Worm (Caenorhabditis elegans) whole organism, L1 larva: ENCODE measurements around the gene srh-192.
A peak's percentile ranks its signal among the peaks of the same experiment; 100 is the strongest.

Source experiments
- C34B4.2 ChIP-seq: sonication (generic microtip); optimal IDR thresholded peaks from 2 replicates; lab custom pipeline; 2017; ENCODE audit warnings: mild to moderate bottlenecking, missing genetic modification characterization, missing compliant biosample characterization
- F16B12.6 ChIP-seq: fragments of 150-350 bp; optimal IDR thresholded peaks from 2 replicates; lab custom pipeline; 2014; ENCODE audit warnings: missing biosample characterization, missing genetic modification characterization
- Y116A8C.19 ChIP-seq: sonication (generic microtip); optimal IDR thresholded peaks from 2 replicates; lab custom pipeline; 2016; ENCODE audit warnings: missing compliant biosample characterization, missing genetic modification characterization, borderline replicate concordance
- aha-1 ChIP-seq: fragments of 150-350 bp; optimal IDR thresholded peaks from 2 replicates; lab custom pipeline; 2014; ENCODE audit warnings: missing biosample characterization, missing genetic modification characterization
- alr-1 ChIP-seq: fragments of 200-800 bp; sonication (Bioruptor generic); optimal IDR thresholded peaks from 2 replicates; lab custom pipeline; 2018; ENCODE audit warnings: borderline replicate concordance, mild to moderate bottlenecking, missing genetic modification characterization, missing compliant biosample characterization
- aly-2 ChIP-seq: fragments of 150-350 bp; optimal IDR thresholded peaks from 2 replicates; lab custom pipeline; 2014; ENCODE audit warnings: missing biosample characterization, missing genetic modification characterization
- ceh-82 ChIP-seq, 3 experiments: fragments of 150-350 bp in 1 of 3; sonication (generic microtip) in 2 of 3; optimal IDR thresholded peaks; 2 replicates each; lab custom pipeline; 2014 to 2017; ENCODE audit warnings: missing biosample characterization in 3 of 3, missing genetic modification characterization in 3 of 3
- ces-1 ChIP-seq: fragments of 150-350 bp; optimal IDR thresholded peaks from 2 replicates; lab custom pipeline; 2014; ENCODE audit warnings: missing biosample characterization, missing genetic modification reagents, missing genetic modification characterization
- egl-27 ChIP-seq, 2 experiments: fragments of 150-350 bp in 1 of 2; sonication (generic microtip); optimal IDR thresholded peaks; 3 replicates each; lab custom pipeline; 2017 to 2018; ENCODE audit warnings: missing biosample characterization in 2 of 2, missing genetic modification characterization in 2 of 2, missing genetic modification reagents in 2 of 2
- fkh-4 ChIP-seq: sonication (generic microtip); optimal IDR thresholded peaks from 2 replicates; lab custom pipeline; 2016; ENCODE audit warnings: missing compliant biosample characterization, missing genetic modification characterization, borderline replicate concordance
- fkh-8 ChIP-seq: sonication (generic microtip); optimal IDR thresholded peaks from 2 replicates; lab custom pipeline; 2016; ENCODE audit warnings: mild to moderate bottlenecking, missing genetic modification characterization, missing compliant biosample characterization
- fos-1 ChIP-seq: fragments of 150-350 bp; optimal IDR thresholded peaks from 2 replicates; lab custom pipeline; 2014; ENCODE audit warnings: missing biosample characterization, missing genetic modification characterization
- grh-1 ChIP-seq: fragments of 200-800 bp; sonication (Bioruptor generic); IDR thresholded peaks from 2 replicates; pipeline ENCODE4 v1.3.6; 2022; ENCODE audit warnings: missing genetic modification reagents, missing genetic modification characterization, missing compliant biosample characterization
- hpl-2 ChIP-seq: fragments of 150-350 bp; optimal IDR thresholded peaks from 2 replicates; lab custom pipeline; 2014; ENCODE audit warnings: missing biosample characterization, missing genetic modification reagents, missing genetic modification characterization
- irx-1 ChIP-seq: sonication (generic microtip); optimal IDR thresholded peaks from 2 replicates; lab custom pipeline; 2016; ENCODE audit warnings: missing genetic modification characterization, missing compliant biosample characterization
- isw-1 ChIP-seq: fragments of 200-800 bp; sonication (Bioruptor generic); IDR thresholded peaks from 2 replicates; pipeline ENCODE4 v1.3.6; 2022; ENCODE audit warnings: missing genetic modification characterization, missing compliant biosample characterization
- lin-14 ChIP-seq: fragments of 200-800 bp; sonication (Bioruptor generic); optimal IDR thresholded peaks from 2 replicates; lab custom pipeline; 2018; ENCODE audit warnings: mild to moderate bottlenecking, missing genetic modification characterization, moderate library complexity, missing compliant biosample characterization
- lin-35 ChIP-seq, 2 experiments: fragments of 150-350 bp; optimal IDR thresholded peaks; 2 replicates each; lab custom pipeline; 2014; ENCODE audit warnings: missing biosample characterization in 2 of 2, missing genetic modification characterization in 2 of 2, missing genetic modification reagents in 2 of 2
- mdl-1 ChIP-seq, 2 experiments: fragments of 150-350 bp; optimal IDR thresholded peaks; 2 replicates each; lab custom pipeline; 2014 to 2017; ENCODE audit warnings: missing biosample characterization in 2 of 2, missing genetic modification characterization in 2 of 2, inconsistent platforms in 1 of 2
- mep-1 ChIP-seq: fragments of 150-350 bp; optimal IDR thresholded peaks from 2 replicates; lab custom pipeline; 2014; ENCODE audit warnings: missing biosample characterization, missing genetic modification characterization
- nhr-11 ChIP-seq: fragments of 150-350 bp; optimal IDR thresholded peaks from 2 replicates; lab custom pipeline; 2014; ENCODE audit warnings: missing biosample characterization, missing genetic modification characterization
- nhr-20 ChIP-seq: sonication (generic microtip); optimal IDR thresholded peaks from 2 replicates; lab custom pipeline; 2016; ENCODE audit warnings: mild to moderate bottlenecking, missing genetic modification characterization, missing compliant biosample characterization
- nhr-237 ChIP-seq: fragments of 150-350 bp; optimal IDR thresholded peaks from 2 replicates; lab custom pipeline; 2014; ENCODE audit warnings: missing biosample characterization, missing genetic modification characterization
- nhr-28 ChIP-seq: fragments of 150-350 bp; optimal IDR thresholded peaks from 2 replicates; lab custom pipeline; 2014; ENCODE audit warnings: missing biosample characterization, missing genetic modification characterization
- nhr-47 ChIP-seq: sonication (generic microtip); optimal IDR thresholded peaks from 2 replicates; lab custom pipeline; 2016; ENCODE audit warnings: mild to moderate bottlenecking, missing genetic modification characterization, moderate library complexity, missing compliant biosample characterization
- nhr-90 ChIP-seq: sonication (generic microtip); optimal IDR thresholded peaks from 2 replicates; lab custom pipeline; 2016; ENCODE audit warnings: mild to moderate bottlenecking, missing genetic modification characterization, missing compliant biosample characterization; ENCODE audit not compliant: poor library complexity
- pax-3 ChIP-seq: fragments of 200-800 bp; sonication (Bioruptor generic); optimal IDR thresholded peaks from 2 replicates; lab custom pipeline; 2018; ENCODE audit warnings: mild to moderate bottlenecking, missing genetic modification characterization, moderate library complexity, missing compliant biosample characterization
- pqm-1 ChIP-seq: sonication (generic microtip); optimal IDR thresholded peaks from 3 replicates; lab custom pipeline; 2017; ENCODE audit warnings: missing biosample characterization, missing genetic modification characterization
- skn-1 ChIP-seq: fragments of 150-350 bp; optimal IDR thresholded peaks from 2 replicates; lab custom pipeline; 2014; ENCODE audit warnings: missing biosample characterization, missing genetic modification characterization
- sptf-1 ChIP-seq: fragments of 150-350 bp; optimal IDR thresholded peaks from 2 replicates; lab custom pipeline; 2014; ENCODE audit warnings: missing biosample characterization, missing genetic modification characterization
- sup-37 ChIP-seq: fragments of 200-800 bp; sonication (Bioruptor generic); optimal IDR thresholded peaks from 2 replicates; lab custom pipeline; 2018; ENCODE audit warnings: mild to moderate bottlenecking, missing genetic modification characterization, missing compliant biosample characterization
- unc-30 ChIP-seq: sonication (generic microtip); optimal IDR thresholded peaks from 2 replicates; lab custom pipeline; 2017; ENCODE audit warnings: missing biosample characterization, missing genetic modification characterization
- unc-86 ChIP-seq: sonication (generic microtip); optimal IDR thresholded peaks from 2 replicates; lab custom pipeline; 2016; ENCODE audit warnings: missing genetic modification characterization, missing compliant biosample characterization
- unc-98 ChIP-seq: fragments of 200-800 bp; sonication (Bioruptor generic); IDR thresholded peaks from 2 replicates; pipeline ENCODE4 v1.3.6; 2022; ENCODE audit warnings: missing genetic modification characterization, missing compliant biosample characterization
- vab-15 ChIP-seq: sonication (generic microtip); optimal IDR thresholded peaks from 2 replicates; lab custom pipeline; 2017; ENCODE audit warnings: missing genotype, mild to moderate bottlenecking, missing genetic modification characterization, missing compliant biosample characterization
- xbp-1 ChIP-seq: sonication (generic microtip); optimal IDR thresholded peaks from 2 replicates; lab custom pipeline; 2016; ENCODE audit warnings: missing genetic modification characterization, missing compliant biosample characterization
- zag-1 ChIP-seq: fragments of 150-350 bp; optimal IDR thresholded peaks from 2 replicates; lab custom pipeline; 2014; ENCODE audit warnings: missing biosample characterization, missing genetic modification characterization

Gene srh-192

DNA sequence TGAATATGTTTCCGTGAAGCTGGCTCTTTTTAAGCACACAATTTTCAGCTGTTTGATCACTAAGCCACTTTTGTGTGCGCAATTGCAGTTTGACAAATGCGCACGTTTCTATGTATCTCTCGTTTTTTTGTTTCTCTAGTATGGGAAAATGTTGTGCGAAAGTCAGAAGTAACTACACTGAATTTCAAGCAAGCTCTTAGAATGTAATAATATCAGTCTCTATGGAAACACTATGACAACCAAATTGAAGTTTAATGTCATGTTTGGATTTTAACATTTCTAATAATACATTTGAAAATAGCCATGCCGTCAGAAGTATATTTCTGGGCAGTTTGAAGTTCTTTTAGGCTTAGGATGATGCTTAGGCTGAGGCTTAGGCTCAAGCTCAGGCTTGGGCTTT is 4.9 kb upstream of the srh-192 start, which contains the start of gene ZC132.9:
Gene ZC132.9 (minus strand): TSS at position 101 of the 400 bp plus-strand sequence.
- peak; percentile 38 for TF ChIP-seq fkh-8
- peak; percentile 8 for TF ChIP-seq nhr-20 (tag; lab: Kevin White, UChicago)
- TF ChIP-seq aly-2: no peak
- no peak for TF ChIP-seq fkh-4 (tag; lab: Kevin White, UChicago)
- TF ChIP-seq unc-86 (tag; lab: Kevin White, UChicago): no peak
- no peak for TF ChIP-seq nhr-90
- no peak for TF ChIP-seq unc-98 (GFP tag; lab: Robert Waterston, UW)

DNA sequence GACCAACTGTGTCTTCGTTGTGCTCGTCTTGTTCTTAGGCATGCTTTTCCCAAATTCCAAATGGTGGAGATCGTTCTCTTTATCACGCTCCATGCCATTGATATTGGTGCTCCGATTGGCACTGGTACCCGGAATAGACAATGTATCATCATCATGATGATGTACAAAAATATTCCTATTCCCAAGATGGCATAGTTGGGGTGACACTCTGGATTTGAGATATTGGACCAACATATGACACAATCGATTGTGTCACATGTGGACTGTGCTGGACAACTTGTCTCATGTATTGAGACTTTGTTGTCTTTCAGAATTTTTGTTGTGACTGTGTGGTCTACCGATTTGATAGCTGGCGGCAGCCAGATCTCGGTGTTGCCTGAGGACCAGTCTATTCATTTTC is 10.7 kb downstream of the srh-192 start:
- no peak for TF ChIP-seq nhr-237 (tag; lab: Kevin White, UChicago)
- no peak for TF ChIP-seq unc-30 (tag; lab: Kevin White, UChicago)
- no peak for TF ChIP-seq fkh-4 (tag; lab: Kevin White, UChicago)
- no peak for TF ChIP-seq isw-1 (GFP tag; lab: Robert Waterston, UW)
- no peak for TF ChIP-seq nhr-20 (tag; lab: Kevin White, UChicago)
- TF ChIP-seq lin-14: no peak
- no peak for TF ChIP-seq hpl-2 (GFP tag; lab: Kevin White, UChicago)
- no peak for TF ChIP-seq C34B4.2 (tag; lab: Kevin White, UChicago)
- TF ChIP-seq irx-1: no peak
- no peak for TF ChIP-seq ces-1 (GFP tag; lab: Kevin White, UChicago)
- no peak for TF ChIP-seq ceh-82 (tag; optimal IDR thresholded peaks at IDR 0.05; lab: Kevin White, UChicago)
- TF ChIP-seq nhr-11 (tag; lab: Kevin White, UChicago): no peak
- TF ChIP-seq vab-15 (tag; lab: Kevin White, UChicago): no peak
- TF ChIP-seq egl-27 (tag; optimal IDR thresholded peaks at IDR 0.05; lab: Kevin White, UChicago): no peak
- no peak for TF ChIP-seq sup-37 (GFP tag; lab: Kevin White, UChicago)
- no peak for TF ChIP-seq nhr-47 (tag; lab: Kevin White, UChicago)
- no peak for TF ChIP-seq fos-1 (tag; lab: Kevin White, UChicago)
- TF ChIP-seq pax-3 (tag; lab: Kevin White, UChicago): no peak
- TF ChIP-seq zag-1 (tag; lab: Kevin White, UChicago): no peak

DNA sequence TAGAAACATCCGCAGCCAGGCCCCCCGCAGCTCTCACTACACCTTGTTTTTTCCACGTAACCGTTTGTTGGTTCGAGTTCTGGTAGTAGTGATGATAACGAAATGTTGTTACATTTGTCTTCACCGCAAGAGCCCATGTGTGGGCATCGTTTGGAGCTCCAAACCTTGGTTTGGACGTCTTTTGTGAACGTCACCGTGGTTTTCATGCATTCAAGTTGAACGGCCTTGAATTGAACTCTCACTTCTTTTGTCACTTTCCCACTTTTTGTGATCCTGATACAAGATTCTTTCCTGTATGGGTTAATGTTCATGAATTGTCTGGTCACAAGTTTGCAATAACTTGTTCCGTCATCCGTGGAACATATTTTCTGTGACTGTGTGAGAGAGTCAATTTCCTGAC is 11.2 kb downstream of the srh-192 start:
- no peak for TF ChIP-seq irx-1
- TF ChIP-seq nhr-237 (tag; lab: Kevin White, UChicago): no peak
- no peak for TF ChIP-seq pqm-1
- TF ChIP-seq sptf-1 (tag; lab: Kevin White, UChicago): no peak
- no peak for TF ChIP-seq alr-1 (tag; lab: Kevin White, UChicago)
- no peak for TF ChIP-seq skn-1
- TF ChIP-seq xbp-1 (tag; lab: Kevin White, UChicago): no peak
- TF ChIP-seq F16B12.6 (tag; lab: Kevin White, UChicago): no peak
- TF ChIP-seq egl-27 (tag; optimal IDR thresholded peaks at IDR 0.05; lab: Kevin White, UChicago): no peak
- TF ChIP-seq mep-1 (tag; lab: Kevin White, UChicago): no peak
- no peak for TF ChIP-seq Y116A8C.19 (tag; lab: Kevin White, UChicago)
- TF ChIP-seq isw-1 (GFP tag; lab: Robert Waterston, UW): no peak
- no peak for TF ChIP-seq C34B4.2 (tag; lab: Kevin White, UChicago)
- no peak for TF ChIP-seq lin-35 (GFP tag; optimal IDR thresholded peaks at IDR 0.05; lab: Kevin White, UChicago)
- no peak for TF ChIP-seq sup-37 (GFP tag; lab: Kevin White, UChicago)
- no peak for TF ChIP-seq pax-3 (tag; lab: Kevin White, UChicago)

- no peak for TF ChIP-seq grh-1 (GFP tag; lab: Robert Waterston, UW)
- TF ChIP-seq mdl-1 (tag; optimal IDR thresholded peaks at IDR 0.05; lab: Kevin White, UChicago): no peak
- no peak for TF ChIP-seq aha-1 (tag; lab: Kevin White, UChicago)
- no peak for TF ChIP-seq nhr-28 (tag; lab: Kevin White, UChicago)
- no peak for TF ChIP-seq unc-30 (tag; lab: Kevin White, UChicago)
Observed at ce11 chrV:4302842-4303241, 12.1 kb downstream of the srh-192 start.
